Fruit fly (Drosophila melanogaster) Kc167 (cell line): ENCODE measurements around the gene CG13699.

ENCODE experiments used
- h ChIP-seq: fragments of >200 bp; optimal IDR thresholded peaks from 3 replicates; lab custom pipeline; 2018; ENCODE audit warnings: missing external identifiers
- psq ChIP-seq: fragments of >200 bp; optimal IDR thresholded peaks from 2 replicates; lab custom pipeline; 2017; ENCODE audit warnings: missing external identifiers

dm6 chr3L:18106021-18106944, 56.0 kb downstream of the CG13699 start, which contains the start of the genes CG13698 and mRpS26:
- TF ChIP-seq h, result no peak
- no peak for TF ChIP-seq psq (lab: Kevin White, UChicago)
